Worm (Caenorhabditis elegans) whole organism, L4 larva: ENCODE measurements around the gene C27F2.10.
"Not testable (repeated sequence)": the region's sequence is repeated elsewhere in the genome, so short reads cannot be mapped to it uniquely, and the experiment has no call there.

Experiments
- F37D6.2 ChIP-seq: sonication (generic microtip); optimal IDR thresholded peaks from 2 replicates; lab custom pipeline; 2016; ENCODE audit warnings: mild to moderate bottlenecking, missing genetic modification characterization, missing compliant biosample characterization
- T20F7.1 ChIP-seq: fragments of 200-800 bp; sonication (Bioruptor generic); optimal IDR thresholded peaks from 2 replicates; lab custom pipeline; 2018; ENCODE audit warnings: mild to moderate bottlenecking, missing genetic modification characterization, missing compliant biosample characterization
- T26A8.4 ChIP-seq: fragments of 200-800 bp; sonication (Bioruptor generic); IDR thresholded peaks from 2 replicates; pipeline ENCODE4 v1.3.6; 2022; ENCODE audit warnings: missing genetic modification characterization, missing compliant biosample characterization
- Y48G9A.11 ChIP-seq: fragments of 200-800 bp; sonication (Bioruptor generic); IDR thresholded peaks from 2 replicates; pipeline ENCODE4 v1.3.6; 2022; ENCODE audit warnings: missing genetic modification reagents, missing genetic modification characterization, missing compliant biosample characterization
- Y5F2A.4 ChIP-seq: fragments of 200-800 bp; sonication (Bioruptor generic); optimal IDR thresholded peaks from 2 replicates; lab custom pipeline; 2018; ENCODE audit warnings: mild to moderate bottlenecking, missing genetic modification characterization, missing compliant biosample characterization
- ZK337.2 ChIP-seq: fragments of 200-800 bp; sonication (Bioruptor generic); IDR thresholded peaks from 2 replicates; pipeline ENCODE4 v1.3.6; 2022; ENCODE audit warnings: missing genetic modification reagents, missing genetic modification characterization, missing compliant biosample characterization
- aha-1 ChIP-seq: fragments of 150-350 bp; peaks from one replicate; lab custom pipeline; 2014; ENCODE audit warnings: missing biosample characterization, missing genetic modification characterization
- arid-1 ChIP-seq: fragments of 200-800 bp; sonication (Bioruptor generic); conservative IDR thresholded peaks from 2 replicates; pipeline ENCODE4 v1.3.6; 2022; ENCODE audit warnings: missing genetic modification reagents, missing genetic modification characterization, missing compliant biosample characterization
- ceh-32 ChIP-seq: sonication (generic microtip); optimal IDR thresholded peaks from 2 replicates; lab custom pipeline; 2016; ENCODE audit warnings: mild to moderate bottlenecking, missing genetic modification characterization, missing compliant biosample characterization; ENCODE audit not compliant: poor library complexity
- ceh-44 ChIP-seq: fragments of 200-800 bp; sonication (Bioruptor generic); IDR thresholded peaks from 2 replicates; pipeline ENCODE4 v1.3.6; 2022; ENCODE audit warnings: missing genetic modification reagents, missing genetic modification characterization, missing compliant biosample characterization
- ctbp-1 ChIP-seq: fragments of 200-800 bp; sonication (Bioruptor generic); IDR thresholded peaks from 2 replicates; pipeline ENCODE4 v1.3.6; 2022; ENCODE audit warnings: missing genetic modification reagents, missing genetic modification characterization, missing compliant biosample characterization
- dmd-6 ChIP-seq: fragments of 200-800 bp; sonication (Bioruptor generic); IDR thresholded peaks from 2 replicates; pipeline ENCODE4 v1.3.6; 2022; ENCODE audit warnings: missing genetic modification reagents, missing genetic modification characterization, missing compliant biosample characterization
- dmd-8 ChIP-seq: fragments of 200-800 bp; sonication (Bioruptor generic); IDR thresholded peaks from 2 replicates; pipeline ENCODE4 v1.3.6; 2022; ENCODE audit warnings: missing genetic modification characterization, missing compliant biosample characterization
- dpl-1 ChIP-seq: fragments of 150-350 bp; optimal IDR thresholded peaks from 2 replicates; lab custom pipeline; 2014; ENCODE audit warnings: missing biosample characterization, missing genetic modification reagents, missing genetic modification characterization
- duxl-1 ChIP-seq: sonication (generic microtip); optimal IDR thresholded peaks from 2 replicates; lab custom pipeline; 2016; ENCODE audit warnings: mild to moderate bottlenecking, missing genetic modification characterization, moderate library complexity, missing compliant biosample characterization; ENCODE audit not compliant: poor library complexity
- egl-43 ChIP-seq: fragments of 200-800 bp; sonication (Bioruptor generic); IDR thresholded peaks from 2 replicates; pipeline ENCODE4 v1.3.6; 2022; ENCODE audit warnings: missing genetic modification reagents, missing genetic modification characterization, missing compliant biosample characterization
- hlh-11 ChIP-seq: fragments of 200-800 bp; sonication (Bioruptor generic); optimal IDR thresholded peaks from 2 replicates; lab custom pipeline; 2018; ENCODE audit warnings: mild to moderate bottlenecking, missing genetic modification characterization, missing compliant biosample characterization
- hlh-30 ChIP-seq: sonication (generic microtip); optimal IDR thresholded peaks from 2 replicates; lab custom pipeline; 2017; ENCODE audit warnings: antibody characterized with exemption, mild to moderate bottlenecking, missing genetic modification characterization, missing compliant biosample characterization; ENCODE audit not compliant: insufficient read depth
- lin-1 ChIP-seq: fragments of 200-800 bp; sonication (Bioruptor generic); IDR thresholded peaks from 2 replicates; pipeline ENCODE4 v1.3.6; 2022; ENCODE audit warnings: missing genetic modification reagents, missing genetic modification characterization, missing compliant biosample characterization
- lin-13 ChIP-seq: fragments of 150-350 bp; optimal IDR thresholded peaks from 2 replicates; lab custom pipeline; 2014; ENCODE audit warnings: missing biosample characterization, missing genetic modification reagents, missing genetic modification characterization
- lin-29 ChIP-seq: fragments of 200-800 bp; sonication (Bioruptor generic); IDR thresholded peaks from 2 replicates; pipeline ENCODE4 v1.3.6; 2022; ENCODE audit warnings: missing genetic modification reagents, missing genetic modification characterization, missing compliant biosample characterization
- lin-38 ChIP-seq: fragments of 200-800 bp; sonication (Bioruptor generic); IDR thresholded peaks from 2 replicates; pipeline ENCODE4 v1.3.6; 2022; ENCODE audit warnings: missing genetic modification reagents, missing genetic modification characterization, missing compliant biosample characterization
- lir-3 ChIP-seq: sonication (generic microtip); optimal IDR thresholded peaks from 2 replicates; lab custom pipeline; 2016; ENCODE audit warnings: mild to moderate bottlenecking, missing genetic modification characterization, missing compliant biosample characterization
- lsy-2 ChIP-seq, 2 experiments: fragments of 150-350 bp in 1 of 2; sonication (generic microtip) in 1 of 2; optimal IDR thresholded peaks; 2 replicates each; lab custom pipeline; 2014 to 2017; ENCODE audit warnings: missing biosample characterization in 2 of 2, missing genetic modification characterization in 2 of 2
- madf-5 ChIP-seq, 2 experiments: fragments of 200-800 bp; sonication (Bioruptor generic); IDR thresholded peaks; 2 replicates each; pipeline ENCODE4 v1.3.6; 2022; ENCODE audit warnings: missing compliant biosample characterization in 2 of 2, missing genetic modification characterization in 2 of 2
- mdt-29 ChIP-seq: fragments of 200-800 bp; sonication (Bioruptor generic); IDR thresholded peaks from 2 replicates; pipeline ENCODE4 v1.3.6; 2022; ENCODE audit warnings: missing genetic modification reagents, missing genetic modification characterization, missing compliant biosample characterization
- mxl-3 ChIP-seq: fragments of 200-800 bp; sonication (Bioruptor generic); optimal IDR thresholded peaks from 2 replicates; lab custom pipeline; 2018; ENCODE audit warnings: mild to moderate bottlenecking, missing genetic modification characterization, missing compliant biosample characterization
- nhr-11 ChIP-seq: fragments of 150-350 bp; optimal IDR thresholded peaks from 2 replicates; lab custom pipeline; 2014; ENCODE audit warnings: missing biosample characterization, missing genetic modification characterization
- nhr-41 ChIP-seq: fragments of 200-800 bp; sonication (Bioruptor generic); IDR thresholded peaks from 2 replicates; pipeline ENCODE4 v1.3.6; 2022; ENCODE audit warnings: missing genetic modification reagents, missing genetic modification characterization, missing compliant biosample characterization
- nhr-42 ChIP-seq: fragments of 200-800 bp; sonication (Bioruptor generic); IDR thresholded peaks from 2 replicates; pipeline ENCODE4 v1.3.6; 2022; ENCODE audit warnings: missing genetic modification characterization, missing compliant biosample characterization
- nhr-6 ChIP-seq: fragments of 150-350 bp; optimal IDR thresholded peaks from 2 replicates; lab custom pipeline; 2014; ENCODE audit warnings: missing biosample characterization, missing genetic modification characterization
- pha-4 ChIP-seq, 2 experiments: fragments of 150-350 bp in 1 of 2; fragments of 200-800 bp in 1 of 2; sonication (Bioruptor generic) in 1 of 2; IDR thresholded peaks in 1 of 2; optimal IDR thresholded peaks in 1 of 2; 2 replicates each; pipeline versions ENCODE4 v1.3.6 to Lab custom; 2014 to 2022; ENCODE audit warnings: missing genetic modification characterization in 2 of 2, missing genetic modification reagents in 2 of 2, missing biosample characterization in 1 of 2, missing compliant biosample characterization in 1 of 2
- sdz-12 ChIP-seq: fragments of 200-800 bp; sonication (Bioruptor generic); optimal IDR thresholded peaks from 2 replicates; lab custom pipeline; 2018; ENCODE audit warnings: mild to moderate bottlenecking, missing genetic modification characterization, missing compliant biosample characterization
- skn-1 ChIP-seq: fragments of 150-350 bp; optimal IDR thresholded peaks from 2 replicates; lab custom pipeline; 2014; ENCODE audit warnings: missing biosample characterization, missing genetic modification characterization
- snpc-1.2 ChIP-seq: fragments of 200-800 bp; sonication (Bioruptor generic); IDR thresholded peaks from 2 replicates; pipeline ENCODE4 v1.3.6; 2022; ENCODE audit warnings: missing genetic modification reagents, missing genetic modification characterization, missing compliant biosample characterization
- unc-62 ChIP-seq, 3 experiments: fragments of 150-350 bp in 1 of 3; sonication (generic microtip); optimal IDR thresholded peaks in 2 of 3; peaks in 1 of 3; 1 replicate in 1 of 3; 2 replicates in 2 of 3; lab custom pipeline; 2014 to 2017; ENCODE audit warnings: missing biosample characterization in 3 of 3, missing genetic modification characterization in 3 of 3, missing genetic modification reagents in 3 of 3, missing genotype in 1 of 3
- zag-1 ChIP-seq: fragments of 150-350 bp; optimal IDR thresholded peaks from 2 replicates; lab custom pipeline; 2014; ENCODE audit warnings: missing biosample characterization, missing genetic modification characterization
- zfp-2 ChIP-seq: sonication (generic microtip); optimal IDR thresholded peaks from 2 replicates; lab custom pipeline; 2016; ENCODE audit warnings: mild to moderate bottlenecking, missing genetic modification characterization, missing compliant biosample characterization
- zfp-3 ChIP-seq: fragments of 200-800 bp; sonication (Bioruptor generic); conservative IDR thresholded peaks from 2 replicates; pipeline ENCODE4 v1.3.6; 2022; ENCODE audit warnings: missing genetic modification reagents, missing genetic modification characterization, missing compliant biosample characterization

C27F2.10 gene

DNA sequence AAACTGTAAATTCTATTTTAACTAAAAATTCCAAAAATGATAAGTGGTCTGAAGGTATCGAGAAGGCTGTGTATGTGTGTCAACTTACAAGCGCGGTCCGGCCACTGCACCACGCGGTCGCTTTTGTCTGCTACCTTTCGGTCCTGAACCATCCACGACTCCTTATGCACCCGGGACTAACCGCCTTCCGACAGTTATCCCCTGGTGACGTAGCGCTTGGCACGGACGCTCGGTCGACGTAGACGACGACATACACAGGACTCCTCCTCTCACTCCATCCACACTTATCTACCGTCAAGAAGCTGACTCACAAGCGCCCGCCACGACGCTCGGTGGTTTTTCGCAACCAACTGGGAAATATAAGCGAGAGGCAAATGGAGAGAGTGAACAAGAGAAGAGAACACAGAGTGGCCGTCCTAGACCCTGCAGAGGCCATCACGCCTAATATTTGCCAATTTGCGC lies 44.7 kb upstream of the C27F2.10 start (continued):
- TF ChIP-seq nhr-11 (tag; lab: Kevin White, UChicago) (peak; percentile 50), zfp-2 (tag; lab: Kevin White, UChicago) (peak; percentile 35), dpl-1 (GFP tag; lab: Kevin White, UChicago) (peak; percentile 23), madf-5 (GFP tag; IDR thresholded peaks at IDR 0.05; lab: Robert Waterston, UW) (peak; percentile 61 to 78; a peak in 2 of 4 replicates), hlh-30 (peak; percentile 65), Y5F2A.4 (GFP tag; lab: Kevin White, UChicago) (peak; percentile 70), arid-1 (GFP tag; lab: Robert Waterston, UW) (peak; percentile 92), nhr-42 (peak; percentile 50; the same call in 1 of the 2 replicates), lsy-2 (tag; optimal IDR thresholded peaks at IDR 0.05; lab: Kevin White, UChicago) (peak in 1 of 2 experiments; percentile 53), hlh-11 (tag; lab: Kevin White, UChicago) (peak; percentile 76), sdz-12 (GFP tag; lab: Kevin White, UChicago) (peak; percentile 86), T20F7.1 (peak; percentile 67), dmd-8 (GFP tag; lab: Robert Waterston, UW) (peak; percentile 65; the same call in 1 of the 2 replicates), mdt-29 (GFP tag; lab: Robert Waterston, UW) (peak; percentile 80), snpc-1.2 (peak; percentile 81; the same call in 1 of the 2 replicates), Y48G9A.11 (GFP tag; lab: Robert Waterston, UW) (peak; percentile 68; the same call in 1 of the 2 replicates), egl-43 (GFP tag; lab: Robert Waterston, UW) (peak; percentile 97), ceh-32 (peak; percentile 47), lin-1 (peak; percentile 71), zfp-3 (0 out of 2 replicates have a peak, but pooled peaks have one; percentile 54), aha-1 (peak; percentile 93), lir-3 (tag; lab: Kevin White, UChicago) (peak; percentile 73), nhr-41 (GFP tag; lab: Robert Waterston, UW) (peak; percentile 19; the same call in 1 of the 2 replicates), dmd-6 (peak; percentile 88), nhr-6 (tag; lab: Kevin White, UChicago) (peak; percentile 23), ctbp-1 (peak; percentile 90), ceh-44 (GFP tag; lab: Robert Waterston, UW) (peak; percentile 68; the same call in 1 of the 2 replicates), lin-29 (GFP tag; lab: Robert Waterston, UW) (peak; percentile 66), F37D6.2 (tag; lab: Kevin White, UChicago) (peak; percentile 84), unc-62 (GFP tag; optimal IDR thresholded peaks at IDR 0.05 in 1 of 2; lab: Kevin White, UChicago) (peak in 1 of 2 experiments; percentile 76), mxl-3 (GFP tag; lab: Kevin White, UChicago) (peak; percentile 91), lin-13 (peak; percentile 63), duxl-1 (tag; lab: Kevin White, UChicago) (peak; percentile 47), pha-4 (GFP tag; IDR thresholded peaks at IDR 0.05; lab: Robert Waterston, UW) (peak; percentile 89)
- TF ChIP-seq unc-62, pha-4 (tag; optimal IDR thresholded peaks at IDR 0.05; lab: Kevin White, UChicago): not testable (repeated sequence)

ce11 chrIII:5030629-5031028 lies 43.9 kb upstream of the C27F2.10 start, which contains the start of gene klp-6:
TSS of gene klp-6 (plus strand) at chrIII:5030929.
- TF ChIP-seq zag-1 (tag; lab: Kevin White, UChicago) (no peak), ZK337.2 (GFP tag; lab: Robert Waterston, UW) (no peak)

DNA sequence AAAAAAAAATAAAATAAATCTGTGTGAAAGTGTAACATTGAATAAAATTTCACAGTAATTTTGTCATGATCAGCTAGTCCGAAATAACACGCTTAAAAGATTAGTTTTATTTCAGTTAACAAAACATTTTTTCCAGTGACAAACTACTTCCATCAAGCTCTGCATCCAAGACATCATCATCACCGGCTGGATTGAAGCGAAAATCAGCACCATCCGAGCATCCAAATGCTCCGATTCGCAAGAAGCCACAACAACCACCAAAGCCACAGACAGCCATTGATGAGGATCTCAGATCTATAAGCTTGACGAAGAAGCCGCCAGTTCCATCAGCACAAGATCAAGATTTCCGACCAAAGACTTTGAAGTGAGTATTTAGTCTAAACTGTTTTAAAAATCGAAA lies 40.5 kb upstream of the C27F2.10 start:
- TF ChIP-seq mdt-29 (GFP tag; lab: Robert Waterston, UW) (no peak), ceh-44 (GFP tag; lab: Robert Waterston, UW) (no peak), zfp-2 (tag; lab: Kevin White, UChicago) (no peak), skn-1 (no peak), aha-1 (peak; percentile 78), lin-38 (GFP tag; lab: Robert Waterston, UW) (0 out of 2 replicates have a peak, but pooled peaks have one; percentile 11), ctbp-1 (no peak), arid-1 (GFP tag; lab: Robert Waterston, UW) (no peak), nhr-6 (tag; lab: Kevin White, UChicago) (no peak), T26A8.4 (GFP tag; lab: Robert Waterston, UW) (peak; percentile 49; the same call in 1 of the 2 replicates)
